Fruit fly (Drosophila melanogaster) whole organism, embryonic: ENCODE results near the gene NimC2.
A peak's percentile ranks its signal among the peaks of the same experiment; 100 is the strongest.

ENCODE experiments used
- Atf-2 ChIP-seq: fragments of 200-800 bp; sonication (Bioruptor generic); optimal IDR thresholded peaks from 2 replicates; lab custom pipeline; 2016; ENCODE audit warnings: missing biosample characterization, missing genetic modification characterization
- B-H1 ChIP-seq: fragments of 200-800 bp; sonication (Bioruptor generic); IDR thresholded peaks from 3 replicates; pipeline ENCODE4 v1.3.6; 2022; ENCODE audit warnings: missing biosample characterization, missing genetic modification characterization
- C15 ChIP-seq: fragments of 200-800 bp; sonication (Bioruptor generic); IDR thresholded peaks from 3 replicates; pipeline ENCODE4 v1.3.6; 2022; ENCODE audit warnings: missing biosample characterization, missing genetic modification characterization
- CG10147 ChIP-seq: fragments of 200-800 bp; sonication (Bioruptor generic); optimal IDR thresholded peaks from 2 replicates; lab custom pipeline; 2019; ENCODE audit warnings: missing biosample characterization, mild to moderate bottlenecking, missing genetic modification characterization, moderate library complexity
- CG11504 ChIP-seq: fragments of 200-800 bp; sonication (Bioruptor generic); optimal IDR thresholded peaks from 3 replicates; lab custom pipeline; 2019; ENCODE audit warnings: missing biosample characterization, mild to moderate bottlenecking, missing genetic modification characterization, moderate library complexity
- CG12071 ChIP-seq: fragments of 200-800 bp; sonication (Bioruptor generic); optimal IDR thresholded peaks from 3 replicates; lab custom pipeline; 2018; ENCODE audit warnings: missing biosample characterization, mild to moderate bottlenecking, missing genetic modification characterization
- CG13296 ChIP-seq: fragments of 200-800 bp; sonication (Bioruptor generic); optimal IDR thresholded peaks from 3 replicates; lab custom pipeline; 2018; ENCODE audit warnings: missing biosample characterization, mild to moderate bottlenecking, missing genetic modification characterization
- CG14050 ChIP-seq: fragments of 200-800 bp; sonication (Bioruptor generic); IDR thresholded peaks from 3 replicates; pipeline ENCODE4 v1.3.6; 2022; ENCODE audit warnings: missing biosample characterization, missing genetic modification characterization
- CG1529 ChIP-seq: fragments of 200-800 bp; sonication (Bioruptor generic); optimal IDR thresholded peaks from 3 replicates; lab custom pipeline; 2018; ENCODE audit warnings: missing biosample characterization, missing genetic modification characterization
- CG15479 ChIP-seq: fragments of 200-800 bp; sonication (Bioruptor generic); optimal IDR thresholded peaks from 3 replicates; lab custom pipeline; 2019; ENCODE audit warnings: missing biosample characterization, mild to moderate bottlenecking, missing genetic modification characterization, moderate library complexity
- CG17186 ChIP-seq: fragments of 200-800 bp; sonication (Bioruptor generic); optimal IDR thresholded peaks from 3 replicates; lab custom pipeline; 2017; ENCODE audit warnings: missing biosample characterization, missing genetic modification reagents, missing genetic modification characterization
- CG17612 ChIP-seq: fragments of 200-800 bp; sonication (Bioruptor generic); IDR thresholded peaks from 2 replicates; pipeline ENCODE4 v1.3.6; 2022; ENCODE audit warnings: missing biosample characterization, missing genetic modification characterization
- CG2202 ChIP-seq: fragments of 200-800 bp; sonication (Bioruptor generic); optimal IDR thresholded peaks from 2 replicates; lab custom pipeline; 2018; ENCODE audit warnings: missing biosample characterization, mild to moderate bottlenecking, missing genetic modification characterization
- CG2678 ChIP-seq: fragments of 200-800 bp; sonication (Bioruptor generic); optimal IDR thresholded peaks from 3 replicates; lab custom pipeline; 2019; ENCODE audit warnings: missing biosample characterization, mild to moderate bottlenecking, missing genetic modification characterization, moderate library complexity
- CG30403 ChIP-seq: fragments of 200-800 bp; sonication (Bioruptor generic); optimal IDR thresholded peaks from 3 replicates; lab custom pipeline; 2016; ENCODE audit warnings: missing biosample characterization, missing genetic modification characterization
- CG4617 ChIP-seq: fragments of 200-800 bp; sonication (Bioruptor generic); optimal IDR thresholded peaks from 3 replicates; lab custom pipeline; 2016; ENCODE audit warnings: missing biosample characterization, missing genetic modification characterization, borderline replicate concordance
- CG7357 ChIP-seq: fragments of 200-800 bp; sonication (Bioruptor generic); IDR thresholded peaks from 3 replicates; pipeline ENCODE4 v1.3.6; 2022; ENCODE audit warnings: missing biosample characterization, missing genetic modification characterization
- CG8388 ChIP-seq: fragments of 200-800 bp; sonication (Bioruptor generic); optimal IDR thresholded peaks from 2 replicates; lab custom pipeline; 2019; ENCODE audit warnings: missing biosample characterization, mild to moderate bottlenecking, missing genetic modification characterization, moderate library complexity
- CoRest ChIP-seq: fragments of 200-800 bp; sonication (Bioruptor generic); optimal IDR thresholded peaks from 3 replicates; lab custom pipeline; 2018; ENCODE audit warnings: missing biosample characterization, mild to moderate bottlenecking, missing genetic modification characterization, moderate library complexity
- HHEX ChIP-seq: fragments of 200-800 bp; sonication (Bioruptor generic); optimal IDR thresholded peaks from 3 replicates; lab custom pipeline; 2017; ENCODE audit warnings: missing biosample characterization, mild to moderate bottlenecking, missing genetic modification characterization, missing genetic modification reagents
- HLH54F ChIP-seq: fragments of 200-800 bp; sonication (Bioruptor generic); optimal IDR thresholded peaks from 3 replicates; lab custom pipeline; 2016; ENCODE audit warnings: missing biosample characterization, missing genetic modification characterization
- Hmr ChIP-seq: fragments of 200-800 bp; sonication (Bioruptor generic); optimal IDR thresholded peaks from 3 replicates; lab custom pipeline; 2017; ENCODE audit warnings: mild to moderate bottlenecking, missing biosample characterization, missing genetic modification reagents, missing genetic modification characterization
- Hmx ChIP-seq: fragments of 200-800 bp; sonication (Bioruptor generic); optimal IDR thresholded peaks from 2 replicates; lab custom pipeline; 2016; ENCODE audit warnings: missing biosample characterization, missing genetic modification characterization
- Med ChIP-seq: fragments of 200-800 bp; sonication (Bioruptor generic); peaks from one replicate; lab custom pipeline; 2016; ENCODE audit warnings: missing biosample characterization, missing genetic modification characterization, mild to moderate bottlenecking, inconsistent platforms, moderate library complexity
- Spps ChIP-seq: fragments of 200-800 bp; sonication (Bioruptor generic); optimal IDR thresholded peaks from 2 replicates; lab custom pipeline; 2018; ENCODE audit warnings: missing biosample characterization, mild to moderate bottlenecking, missing genetic modification characterization
- Sry-β ChIP-seq: fragments of 200-800 bp; sonication (Bioruptor generic); optimal IDR thresholded peaks from 2 replicates; lab custom pipeline; 2018; ENCODE audit warnings: missing biosample characterization, mild to moderate bottlenecking, missing genetic modification characterization, moderate library complexity
- Tbp ChIP-seq: fragments of >200 bp; optimal IDR thresholded peaks from 2 replicates; lab custom pipeline; 2018; ENCODE audit warnings: missing biosample characterization, missing genetic modification characterization
- YL-1 ChIP-seq: fragments of 200-800 bp; sonication (Bioruptor generic); optimal IDR thresholded peaks from 3 replicates; lab custom pipeline; 2017; ENCODE audit warnings: missing biosample characterization, mild to moderate bottlenecking, missing genetic modification characterization
- aop ChIP-seq: fragments of 200-800 bp; sonication (Bioruptor generic); IDR thresholded peaks from 2 replicates; pipeline ENCODE4 v1.3.6; 2022; ENCODE audit warnings: missing biosample characterization, missing genetic modification characterization
- ato ChIP-seq: fragments of 200-800 bp; sonication (Bioruptor generic); IDR thresholded peaks from 2 replicates; pipeline ENCODE4 v1.3.6; 2022; ENCODE audit warnings: missing biosample characterization, missing genetic modification characterization; ENCODE audit not compliant: partially characterized antibody
- bab2 ChIP-seq: fragments of 200-800 bp; sonication (Bioruptor generic); optimal IDR thresholded peaks from 2 replicates; lab custom pipeline; 2016; ENCODE audit warnings: missing biosample characterization, missing genetic modification characterization
- bbx ChIP-seq: fragments of 200-800 bp; sonication (Bioruptor generic); IDR thresholded peaks from 2 replicates; pipeline ENCODE4 v1.3.6; 2022; ENCODE audit warnings: missing biosample characterization, missing genetic modification characterization; ENCODE audit not compliant: partially characterized antibody
- bcd ChIP-seq: fragments of 200-800 bp; sonication (Bioruptor generic); optimal IDR thresholded peaks from 2 replicates; lab custom pipeline; 2017; ENCODE audit warnings: missing biosample characterization, mild to moderate bottlenecking, missing genetic modification characterization
- bowl ChIP-seq: fragments of 200-800 bp; sonication (Bioruptor generic); IDR thresholded peaks from 2 replicates; pipeline ENCODE4 v1.3.6; 2022; ENCODE audit warnings: missing biosample characterization, missing genetic modification characterization
- cas ChIP-seq: fragments of 200-800 bp; sonication (Bioruptor generic); IDR thresholded peaks from 2 replicates; pipeline ENCODE4 v1.3.6; 2022; ENCODE audit warnings: missing biosample characterization, missing genetic modification characterization
- cwo ChIP-seq: fragments of 200-800 bp; sonication (Bioruptor generic); optimal IDR thresholded peaks from 3 replicates; lab custom pipeline; 2017; ENCODE audit warnings: missing biosample characterization, missing genetic modification characterization, mild to moderate bottlenecking, moderate library complexity, missing genetic modification reagents
- danr ChIP-seq: fragments of 200-800 bp; sonication (Bioruptor generic); IDR thresholded peaks from 2 replicates; pipeline ENCODE4 v1.3.6; 2022; ENCODE audit warnings: missing biosample characterization, missing genetic modification characterization
- ewg ChIP-seq: fragments of 200-800 bp; sonication (Bioruptor generic); optimal IDR thresholded peaks from 3 replicates; lab custom pipeline; 2017; ENCODE audit warnings: mild to moderate bottlenecking, missing biosample characterization, missing genetic modification reagents, missing genetic modification characterization
- fd96Cb ChIP-seq: fragments of 200-800 bp; sonication (Bioruptor generic); optimal IDR thresholded peaks from 2 replicates; lab custom pipeline; 2018; ENCODE audit warnings: missing biosample characterization, mild to moderate bottlenecking, missing genetic modification characterization, moderate library complexity
- fu2 ChIP-seq: fragments of 200-800 bp; sonication (Bioruptor generic); optimal IDR thresholded peaks from 2 replicates; lab custom pipeline; 2016; ENCODE audit warnings: missing biosample characterization, missing genetic modification characterization
- kah ChIP-seq: fragments of 200-800 bp; sonication (Bioruptor generic); optimal IDR thresholded peaks from 2 replicates; lab custom pipeline; 2018; ENCODE audit warnings: missing biosample characterization, mild to moderate bottlenecking, missing genetic modification characterization
- klu ChIP-seq: fragments of 200-800 bp; sonication (Bioruptor generic); IDR thresholded peaks from 2 replicates; pipeline ENCODE4 v1.3.6; 2022; ENCODE audit warnings: missing biosample characterization, missing genetic modification characterization
- peb ChIP-seq: fragments of 200-800 bp; sonication (Bioruptor generic); IDR thresholded peaks from 2 replicates; pipeline ENCODE4 v1.3.6; 2022; ENCODE audit warnings: missing biosample characterization, missing genetic modification characterization
- phol ChIP-seq: fragments of 200-800 bp; sonication (Bioruptor generic); optimal IDR thresholded peaks from 3 replicates; lab custom pipeline; 2018; ENCODE audit warnings: missing biosample characterization, mild to moderate bottlenecking, missing genetic modification characterization, moderate library complexity
- pita ChIP-seq: fragments of 200-800 bp; sonication (Bioruptor generic); optimal IDR thresholded peaks from 2 replicates; lab custom pipeline; 2017; ENCODE audit warnings: missing biosample characterization, mild to moderate bottlenecking, missing genetic modification characterization
- pros ChIP-seq: fragments of 200-800 bp; sonication (Bioruptor generic); optimal IDR thresholded peaks from 3 replicates; lab custom pipeline; 2019; ENCODE audit warnings: missing biosample characterization, mild to moderate bottlenecking, missing genetic modification characterization, moderate library complexity
- ro ChIP-seq: fragments of 200-800 bp; sonication (Bioruptor generic); IDR thresholded peaks from 2 replicates; pipeline ENCODE4 v1.3.6; 2022; ENCODE audit warnings: missing biosample characterization, missing genetic modification characterization
- sens ChIP-seq: fragments of 200-800 bp; sonication (Bioruptor generic); peaks from one replicate; lab custom pipeline; 2016; ENCODE audit warnings: missing biosample characterization, missing genetic modification characterization
- sisA ChIP-seq: fragments of 200-800 bp; sonication (Bioruptor generic); IDR thresholded peaks from 2 replicates; pipeline ENCODE4 v1.3.6; 2022; ENCODE audit warnings: missing biosample characterization, missing genetic modification characterization
- tin ChIP-seq: fragments of 200-800 bp; sonication (Bioruptor generic); optimal IDR thresholded peaks from 3 replicates; lab custom pipeline; 2016; ENCODE audit warnings: missing biosample characterization, missing genetic modification characterization
- trh ChIP-seq: fragments of 200-800 bp; sonication (Bioruptor generic); optimal IDR thresholded peaks from 2 replicates; lab custom pipeline; 2016; ENCODE audit warnings: missing biosample characterization, missing genetic modification characterization
- usp ChIP-seq: fragments of >200 bp; optimal IDR thresholded peaks from 2 replicates; lab custom pipeline; 2017; ENCODE audit warnings: missing biosample characterization, missing genetic modification characterization

Gene NimC2

dm6 chr2L:14024746-14025105, 44.8 kb downstream of the NimC2 start (continued):
- TF ChIP-seq sisA (GFP tag; lab: Robert Waterston, UW) (peak; percentile 50), Atf-2 (GFP tag; lab: Kevin White, UChicago) (no peak), CG8388 (GFP tag; lab: Kevin White, UChicago) (peak; percentile 30), cas (GFP tag; lab: Robert Waterston, UW) (no peak), tin (peak; percentile 3), fd96Cb (tag; lab: Kevin White, UChicago) (peak; percentile 58), Hmx (GFP tag; lab: Kevin White, UChicago) (no peak), Med (no peak), sens (GFP tag; lab: Kevin White, UChicago) (peak; percentile 72), CG17186 (no peak), CG1529 (GFP tag; lab: Kevin White, UChicago) (no peak), ewg (GFP tag; lab: Kevin White, UChicago) (no peak), HHEX (GFP tag; lab: Kevin White, UChicago) (no peak), CoRest (tag; lab: Kevin White, UChicago) (peak; percentile 69), trh (GFP tag; lab: Kevin White, UChicago) (no peak), danr (GFP tag; lab: Robert Waterston, UW) (no peak), CG7357 (0 out of 3 replicates have a peak, but pooled peaks have one; percentile 12), CG30403 (GFP tag; lab: Kevin White, UChicago) (peak; percentile 67), Tbp (GFP tag; lab: Kevin White, UChicago) (no peak), cwo (no peak), C15 (GFP tag; lab: Robert Waterston, UW) (no peak), bbx (GFP tag; lab: Robert Waterston, UW) (no peak), CG4617 (GFP tag; lab: Kevin White, UChicago) (no peak), CG2202 (no peak), bab2 (GFP tag; lab: Kevin White, UChicago) (no peak), kah (GFP tag; lab: Kevin White, UChicago) (no peak), CG15479 (no peak), CG2678 (tag; lab: Kevin White, UChicago) (peak; percentile 51), pita (GFP tag; lab: Kevin White, UChicago) (no peak), YL-1 (GFP tag; lab: Kevin White, UChicago) (no peak), B-H1 (no peak), CG10147 (GFP tag; lab: Kevin White, UChicago) (peak; percentile 36), Spps (tag; lab: Kevin White, UChicago) (no peak), bcd (peak; percentile 28), ro (GFP tag; lab: Robert Waterston, UW) (no peak), Sry-β (GFP tag; lab: Kevin White, UChicago) (no peak), CG14050 (no peak), phol (peak; percentile 76), pros (GFP tag; lab: Kevin White, UChicago) (no peak), HLH54F (GFP tag; lab: Kevin White, UChicago) (no peak), klu (GFP tag; lab: Robert Waterston, UW) (no peak), fu2 (peak; percentile 3), CG13296 (GFP tag; lab: Kevin White, UChicago) (no peak), ato (GFP tag; lab: Robert Waterston, UW) (no peak), peb (GFP tag; lab: Robert Waterston, UW) (no peak), bowl (GFP tag; lab: Robert Waterston, UW) (no peak), Hmr (no peak), CG11504 (tag; lab: Kevin White, UChicago) (peak; percentile 75), aop (no peak), CG12071 (GFP tag; lab: Kevin White, UChicago) (no peak), CG17612 (GFP tag; lab: Robert Waterston, UW) (no peak), usp (GFP tag; lab: Kevin White, UChicago) (no peak)
